Fruit fly (Drosophila melanogaster) whole organism, embryonic: ENCODE measurements around the gene U2af50.
A peak's percentile ranks its signal among the peaks of the same experiment; 100 is the strongest.

Experiments used
- Awh ChIP-seq: fragments of 200-800 bp; sonication (Bioruptor generic); IDR thresholded peaks from 2 replicates; pipeline ENCODE4, ENCODE4 v1.3.6; 2022; ENCODE audit warnings: missing biosample characterization, missing genetic modification characterization
- B-H1 ChIP-seq: fragments of 200-800 bp; sonication (Bioruptor generic); IDR thresholded peaks from 3 replicates; pipeline ENCODE4 v1.3.6; 2022; ENCODE audit warnings: missing biosample characterization, missing genetic modification characterization
- BEAF-32 ChIP-seq: fragments of 200-800 bp; sonication (Bioruptor generic); optimal IDR thresholded peaks from 3 replicates; lab custom pipeline; 2017; ENCODE audit warnings: missing biosample characterization, missing genetic modification characterization, mild to moderate bottlenecking, moderate library complexity, missing genetic modification reagents
- CG11085 ChIP-seq: fragments of 200-800 bp; sonication (Bioruptor generic); IDR thresholded peaks from 2 replicates; pipeline ENCODE4 v1.3.6; 2022; ENCODE audit warnings: missing biosample characterization, missing genetic modification characterization
- CG14965 ChIP-seq: fragments of 200-800 bp; sonication (Bioruptor generic); optimal IDR thresholded peaks from 2 replicates; lab custom pipeline; 2016; ENCODE audit warnings: missing biosample characterization, missing genetic modification characterization, borderline replicate concordance
- CG15073 ChIP-seq: fragments of 200-800 bp; sonication (Bioruptor generic); optimal IDR thresholded peaks from 2 replicates; lab custom pipeline; 2016; ENCODE audit warnings: missing biosample characterization, missing genetic modification characterization
- CG15696 ChIP-seq: fragments of 200-800 bp; sonication (Bioruptor generic); optimal IDR thresholded peaks from 2 replicates; lab custom pipeline; 2019; ENCODE audit warnings: missing biosample characterization, mild to moderate bottlenecking, missing genetic modification characterization, moderate library complexity
- CG17568 ChIP-seq: fragments of 200-800 bp; sonication (Bioruptor generic); optimal IDR thresholded peaks from 2 replicates; lab custom pipeline; 2018; ENCODE audit warnings: missing biosample characterization, mild to moderate bottlenecking, missing genetic modification characterization, moderate library complexity
- CG17829 ChIP-seq: fragments of 200-800 bp; optimal IDR thresholded peaks from 2 replicates; lab custom pipeline; 2019; ENCODE audit warnings: missing biosample characterization, mild to moderate bottlenecking, missing genetic modification characterization, moderate library complexity
- CG1832 ChIP-seq: fragments of 200-800 bp; sonication (Bioruptor generic); optimal IDR thresholded peaks from 2 replicates; lab custom pipeline; 2017; ENCODE audit warnings: missing biosample characterization, mild to moderate bottlenecking, missing genetic modification characterization, inconsistent platforms
- CG31224 ChIP-seq: fragments of 200-800 bp; sonication (Bioruptor generic); IDR thresholded peaks from 2 replicates; pipeline ENCODE4 v1.3.6; 2022; ENCODE audit warnings: missing biosample characterization, missing genetic modification characterization
- CG31441 ChIP-seq: fragments of 200-800 bp; sonication (Bioruptor generic); IDR thresholded peaks from 2 replicates; pipeline ENCODE4 v1.3.6; 2022; ENCODE audit warnings: missing biosample characterization, missing genetic modification characterization
- CG32532 ChIP-seq: fragments of 200-800 bp; sonication (Bioruptor generic); IDR thresholded peaks from 2 replicates; pipeline ENCODE4 v1.3.6; 2022; ENCODE audit warnings: missing biosample characterization, missing genetic modification characterization
- CG42726 ChIP-seq: fragments of 200-800 bp; sonication (Bioruptor generic); IDR thresholded peaks from 2 replicates; pipeline ENCODE4 v1.3.6; 2022; ENCODE audit warnings: missing biosample characterization, missing genetic modification characterization; ENCODE audit not compliant: partially characterized antibody
- CG4360 ChIP-seq: fragments of 200-800 bp; sonication (Bioruptor generic); IDR thresholded peaks from 2 replicates; pipeline ENCODE4 v1.3.6; 2022; ENCODE audit warnings: missing biosample characterization, missing genetic modification characterization
- CG4820 ChIP-seq: fragments of 200-800 bp; sonication (Bioruptor generic); optimal IDR thresholded peaks from 3 replicates; lab custom pipeline; 2016; ENCODE audit warnings: missing biosample characterization, missing genetic modification characterization
- CG5180 ChIP-seq: fragments of 200-800 bp; sonication (Bioruptor generic); optimal IDR thresholded peaks from 3 replicates; lab custom pipeline; 2017; ENCODE audit warnings: missing biosample characterization, missing genetic modification characterization, mild to moderate bottlenecking, moderate library complexity, missing genetic modification reagents
- CG7556 ChIP-seq: fragments of 200-800 bp; sonication (Bioruptor generic); optimal IDR thresholded peaks from 2 replicates; lab custom pipeline; 2017; ENCODE audit warnings: missing biosample characterization, mild to moderate bottlenecking, missing genetic modification characterization
- Gsc ChIP-seq: fragments of 200-800 bp; sonication (Bioruptor generic); IDR thresholded peaks from 2 replicates; pipeline ENCODE4 v1.3.6; 2022; ENCODE audit warnings: missing biosample characterization, missing genetic modification characterization
- Gug ChIP-seq: fragments of 200-800 bp; sonication (Bioruptor generic); IDR thresholded peaks from 4 replicates; pipeline ENCODE4 v1.3.6; 2022; ENCODE audit warnings: missing biosample characterization, missing genetic modification characterization
- Hey ChIP-seq: fragments of 200-800 bp; sonication (Bioruptor generic); optimal IDR thresholded peaks from 3 replicates; lab custom pipeline; 2018; ENCODE audit warnings: missing biosample characterization, mild to moderate bottlenecking, missing genetic modification characterization
- Mad ChIP-seq: fragments of 200-800 bp; sonication (Bioruptor generic); optimal IDR thresholded peaks from 2 replicates; lab custom pipeline; 2016; ENCODE audit warnings: missing biosample characterization, missing genetic modification characterization
- Meics ChIP-seq: fragments of 200-800 bp; sonication (Bioruptor generic); optimal IDR thresholded peaks from 2 replicates; lab custom pipeline; 2017; ENCODE audit warnings: missing biosample characterization, mild to moderate bottlenecking, missing genetic modification characterization
- Oaz ChIP-seq: fragments of 200-800 bp; sonication (Bioruptor generic); IDR thresholded peaks from 2 replicates; pipeline ENCODE4 v1.3.6; 2022; ENCODE audit warnings: missing biosample characterization, missing genetic modification characterization
- PHDP ChIP-seq: fragments of 200-800 bp; sonication (Bioruptor generic); optimal IDR thresholded peaks from 3 replicates; lab custom pipeline; 2018; ENCODE audit warnings: missing biosample characterization, mild to moderate bottlenecking, missing genetic modification characterization, moderate library complexity
- Xrp1 ChIP-seq: fragments of 200-800 bp; sonication (Bioruptor generic); IDR thresholded peaks from 2 replicates; pipeline ENCODE4 v1.3.6; 2022; ENCODE audit warnings: missing biosample characterization, missing genetic modification characterization
- ac ChIP-seq: fragments of 200-800 bp; sonication (Bioruptor generic); optimal IDR thresholded peaks from 3 replicates; lab custom pipeline; 2017; ENCODE audit warnings: missing biosample characterization, mild to moderate bottlenecking, missing genetic modification characterization
- ara ChIP-seq: fragments of 200-800 bp; sonication (Bioruptor generic); IDR thresholded peaks from 2 replicates; pipeline ENCODE4 v1.3.6; 2022; ENCODE audit warnings: missing biosample characterization, missing genetic modification characterization
- ase ChIP-seq: fragments of 200-800 bp; sonication (Bioruptor generic); IDR thresholded peaks from 3 replicates; pipeline ENCODE4 v1.3.6; 2022; ENCODE audit warnings: missing biosample characterization, missing genetic modification characterization
- az2 ChIP-seq: fragments of 200-800 bp; sonication (Bioruptor generic); optimal IDR thresholded peaks from 3 replicates; lab custom pipeline; 2016; ENCODE audit warnings: missing biosample characterization, missing genetic modification characterization
- bigmax ChIP-seq: fragments of 200-800 bp; sonication (Bioruptor generic); optimal IDR thresholded peaks from 2 replicates; lab custom pipeline; 2018; ENCODE audit warnings: missing biosample characterization, mild to moderate bottlenecking, missing genetic modification characterization
- br ChIP-seq: fragments of >200 bp; optimal IDR thresholded peaks from 2 replicates; lab custom pipeline; 2017
- bsh ChIP-seq, 2 experiments: fragments of 200-800 bp; sonication (Bioruptor generic); optimal IDR thresholded peaks; 2 replicates each; lab custom pipeline; 2017 to 2018; ENCODE audit warnings: mild to moderate bottlenecking in 2 of 2, missing biosample characterization in 2 of 2, missing genetic modification characterization in 2 of 2, moderate library complexity in 1 of 2
- crc ChIP-seq: fragments of 200-800 bp; sonication (Bioruptor generic); optimal IDR thresholded peaks from 2 replicates; lab custom pipeline; 2016; ENCODE audit warnings: missing biosample characterization, missing genetic modification characterization
- cwo ChIP-seq: fragments of 200-800 bp; sonication (Bioruptor generic); optimal IDR thresholded peaks from 3 replicates; lab custom pipeline; 2017; ENCODE audit warnings: missing biosample characterization, missing genetic modification characterization, mild to moderate bottlenecking, moderate library complexity, missing genetic modification reagents
- esg ChIP-seq: fragments of 200-800 bp; sonication (Bioruptor generic); conservative IDR thresholded peaks from 2 replicates; pipeline ENCODE4 v1.3.6; 2022; ENCODE audit warnings: missing biosample characterization, missing genetic modification characterization
- fd3F ChIP-seq: fragments of 200-800 bp; sonication (Bioruptor generic); optimal IDR thresholded peaks from 2 replicates; lab custom pipeline; 2018; ENCODE audit warnings: missing biosample characterization, mild to moderate bottlenecking, missing genetic modification characterization, moderate library complexity
- fd64A ChIP-seq: fragments of 200-800 bp; sonication (Bioruptor generic); optimal IDR thresholded peaks from 3 replicates; lab custom pipeline; 2018; ENCODE audit warnings: missing biosample characterization, mild to moderate bottlenecking, missing genetic modification characterization
- fu2 ChIP-seq: fragments of 200-800 bp; sonication (Bioruptor generic); optimal IDR thresholded peaks from 2 replicates; lab custom pipeline; 2016; ENCODE audit warnings: missing biosample characterization, missing genetic modification characterization
- gfzf ChIP-seq: fragments of 200-800 bp; sonication (Bioruptor generic); optimal IDR thresholded peaks from 2 replicates; lab custom pipeline; 2016; ENCODE audit warnings: missing biosample characterization, mild to moderate bottlenecking, missing genetic modification characterization, moderate library complexity
- kay ChIP-seq: fragments of 200-800 bp; sonication (Bioruptor generic); optimal IDR thresholded peaks from 2 replicates; lab custom pipeline; 2016; ENCODE audit warnings: missing biosample characterization, missing genetic modification characterization
- knrl ChIP-seq: fragments of 200-800 bp; sonication (Bioruptor generic); IDR thresholded peaks from 3 replicates; pipeline ENCODE4 v1.3.6; 2022; ENCODE audit warnings: missing biosample characterization, missing genetic modification characterization; ENCODE audit not compliant: partially characterized antibody
- nerfin-1 ChIP-seq: fragments of 200-800 bp; sonication (Bioruptor generic); optimal IDR thresholded peaks from 3 replicates; lab custom pipeline; 2019; ENCODE audit warnings: missing biosample characterization, mild to moderate bottlenecking, missing genetic modification characterization, moderate library complexity
- odd ChIP-seq: fragments of 200-800 bp; sonication (Bioruptor generic); optimal IDR thresholded peaks from 2 replicates; lab custom pipeline; 2017; ENCODE audit warnings: missing biosample characterization, mild to moderate bottlenecking, missing genetic modification characterization
- phol ChIP-seq: fragments of 200-800 bp; sonication (Bioruptor generic); optimal IDR thresholded peaks from 3 replicates; lab custom pipeline; 2018; ENCODE audit warnings: missing biosample characterization, mild to moderate bottlenecking, missing genetic modification characterization, moderate library complexity
- pum ChIP-seq: fragments of 200-800 bp; sonication (Bioruptor generic); optimal IDR thresholded peaks from 2 replicates; lab custom pipeline; 2016; ENCODE audit warnings: missing biosample characterization, missing genetic modification characterization
- sd ChIP-seq: fragments of 200-800 bp; sonication (Bioruptor generic); optimal IDR thresholded peaks from 3 replicates; lab custom pipeline; 2018; ENCODE audit warnings: missing biosample characterization, mild to moderate bottlenecking, missing genetic modification characterization, moderate library complexity
- sim ChIP-seq: fragments of 200-800 bp; sonication (Bioruptor generic); IDR thresholded peaks from 2 replicates; pipeline ENCODE4 v1.3.6; 2022; ENCODE audit warnings: missing biosample characterization, missing genetic modification characterization
- ssp ChIP-seq: fragments of 200-800 bp; sonication (Bioruptor generic); IDR thresholded peaks from 2 replicates; pipeline ENCODE4 v1.3.6; 2022; ENCODE audit warnings: missing biosample characterization, missing genetic modification characterization
- tio ChIP-seq: fragments of 200-800 bp; sonication (Bioruptor generic); optimal IDR thresholded peaks from 2 replicates; lab custom pipeline; 2017; ENCODE audit warnings: missing biosample characterization, missing genetic modification characterization, inconsistent platforms
- zfh2 ChIP-seq: fragments of 200-800 bp; sonication (Bioruptor generic); optimal IDR thresholded peaks from 2 replicates; lab custom pipeline; 2016; ENCODE audit warnings: missing biosample characterization, missing genetic modification characterization

U2af50 gene

DNA sequence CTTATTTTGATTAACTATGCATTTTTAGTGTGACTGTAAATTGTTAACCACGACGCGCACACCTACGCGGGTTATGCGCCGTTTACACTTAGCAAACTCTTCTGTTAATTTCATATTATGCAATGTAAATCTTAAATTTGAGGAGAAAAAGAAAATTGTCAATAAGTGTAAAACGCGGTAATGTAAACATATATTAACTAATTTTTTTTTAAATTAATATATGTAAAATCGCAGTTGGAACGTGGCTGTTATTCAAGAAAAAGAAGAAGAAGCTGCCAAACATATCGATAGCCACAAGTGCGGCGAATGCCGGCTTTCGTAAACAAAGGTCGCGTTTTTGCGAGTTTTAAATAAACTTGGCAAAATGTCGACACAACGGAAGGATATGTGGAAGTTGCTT is 32.6 kb upstream of the U2af50 start, which contains the start of the genes TH1 and mei-41 (continued):
- TF ChIP-seq Hey (tag; lab: Kevin White, UChicago) (no peak), CG15696 (tag; lab: Kevin White, UChicago) (peak; percentile 93), ase (GFP tag; lab: Robert Waterston, UW) (peak; percentile 93), ac (GFP tag; lab: Kevin White, UChicago) (peak; percentile 24), fd64A (GFP tag; lab: Kevin White, UChicago) (no peak), kay (GFP tag; lab: Kevin White, UChicago) (peak; percentile 76), Gsc (GFP tag; lab: Robert Waterston, UW) (no peak), CG32532 (GFP tag; lab: Robert Waterston, UW) (peak; percentile 96), nerfin-1 (tag; lab: Kevin White, UChicago) (peak; percentile 87), CG11085 (peak; percentile 95), sim (GFP tag; lab: Robert Waterston, UW) (peak; percentile 88), fd3F (GFP tag; lab: Kevin White, UChicago) (peak; percentile 87), CG1832 (GFP tag; lab: Kevin White, UChicago) (no peak), CG14965 (GFP tag; lab: Kevin White, UChicago) (no peak), CG15073 (GFP tag; lab: Kevin White, UChicago) (peak; percentile 52), BEAF-32 (GFP tag; lab: Kevin White, UChicago) (peak; percentile 63), br (lab: Kevin White, UChicago) (no peak), CG31224 (peak; percentile 90), bigmax (GFP tag; lab: Kevin White, UChicago) (peak; percentile 13), Xrp1 (peak; percentile 96), fu2 (peak; percentile 7), az2 (peak; percentile 84), phol (tag; lab: Kevin White, UChicago) (peak; percentile 95), B-H1 (GFP tag; lab: Robert Waterston, UW) (peak; percentile 93), knrl (GFP tag; lab: Robert Waterston, UW) (peak; percentile 70), Gug (GFP tag; lab: Robert Waterston, UW) (peak; percentile 93), esg (GFP tag; lab: Robert Waterston, UW) (peak; percentile 95), CG4820 (peak; percentile 82), CG17829 (tag; lab: Kevin White, UChicago) (peak; percentile 92), ssp (GFP tag; lab: Robert Waterston, UW) (peak; percentile 99), bsh (GFP tag; optimal IDR thresholded peaks at IDR 0.05; lab: Kevin White, UChicago) (peak in 1 of 2 experiments; percentile 91), Awh (GFP tag; lab: Robert Waterston, UW) (peak; percentile 96), CG5180 (GFP tag; lab: Kevin White, UChicago) (no peak), sd (tag; lab: Kevin White, UChicago) (no peak), Meics (GFP tag; lab: Kevin White, UChicago) (peak; percentile 86), ara (GFP tag; lab: Robert Waterston, UW) (peak; percentile 93), pum (GFP tag; lab: Kevin White, UChicago) (peak; percentile 54), CG17568 (GFP tag; lab: Kevin White, UChicago) (no peak), PHDP (tag; lab: Kevin White, UChicago) (peak; percentile 89), gfzf (GFP tag; lab: Kevin White, UChicago) (peak; percentile 56), CG42726 (GFP tag; lab: Robert Waterston, UW) (no peak), CG7556 (GFP tag; lab: Kevin White, UChicago) (no peak), zfh2 (peak; percentile 60), Oaz (GFP tag; lab: Robert Waterston, UW) (peak; percentile 81), tio (GFP tag; lab: Kevin White, UChicago) (no peak), CG31441 (GFP tag; lab: Robert Waterston, UW) (no peak; the same call in none of the 2 replicates), CG4360 (GFP tag; lab: Robert Waterston, UW) (peak; percentile 72), Mad (GFP tag; lab: Kevin White, UChicago) (peak; percentile 78), cwo (GFP tag; lab: Kevin White, UChicago) (peak; percentile 64), odd (GFP tag; lab: Kevin White, UChicago) (no peak), crc (no peak)
